Worm (Caenorhabditis elegans): ENCODE measurements around the gene M88.3.

DNA sequence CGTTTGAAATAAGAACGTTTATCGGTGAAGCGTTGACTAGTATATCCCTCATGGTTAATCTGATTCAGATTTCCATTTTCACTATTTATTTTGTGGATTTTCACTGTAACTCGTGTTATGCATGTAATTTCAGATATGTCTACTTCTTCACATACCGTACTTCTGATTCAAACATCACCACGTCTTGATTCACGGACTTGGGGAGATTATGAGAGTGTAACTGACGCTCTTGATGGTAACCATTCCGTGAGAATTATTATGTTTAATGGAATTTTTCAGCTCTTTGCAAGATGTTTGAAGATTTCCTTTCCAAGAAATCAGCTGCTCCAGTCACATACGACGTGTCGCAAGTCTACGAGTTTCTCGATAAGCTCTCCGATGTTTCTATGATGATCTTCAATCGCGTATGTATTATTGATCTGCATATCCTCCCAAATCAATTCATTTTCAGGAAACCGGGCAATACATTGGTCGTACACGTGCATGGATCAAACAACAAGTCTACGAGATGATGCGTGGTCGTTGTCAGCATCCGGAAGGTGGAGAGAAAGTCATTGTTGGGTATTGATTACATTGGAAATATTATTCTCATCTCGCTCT lies 48.3 kb upstream of the M88.3 start, which contains the start of gene erh-2:
- TF ChIP-seq mxl-2 (GFP tag; conservative IDR thresholded peaks at IDR 0.05) (no peak), nhr-76 (tag; optimal IDR thresholded peaks at IDR 0.05) (no peak), ama-1 (optimal IDR thresholded peaks at IDR 0.05) (no peak), unc-62 (GFP tag; optimal IDR thresholded peaks at IDR 0.05 in 1 of 2) (peak in 1 of 2 experiments; percentile 74), unc-62 (tag; optimal IDR thresholded peaks at IDR 0.05) (no peak), lsy-2 (tag; optimal IDR thresholded peaks at IDR 0.05) (no peak)
